Worm (Caenorhabditis elegans) whole organism, L2 larva: ENCODE measurements around the gene Y51H7C.12.
"Not testable (repeated sequence)": the region's sequence is repeated elsewhere in the genome, so short reads cannot be mapped to it uniquely, and the experiment has no call there.

Experiments
- C34F6.9 ChIP-seq: fragments of 150-350 bp; optimal IDR thresholded peaks from 2 replicates; lab custom pipeline; 2014; ENCODE audit warnings: missing biosample characterization, missing genetic modification characterization
- Y55F3AM.14 ChIP-seq: fragments of 200-800 bp; sonication (Bioruptor generic); optimal IDR thresholded peaks from 2 replicates; lab custom pipeline; 2018; ENCODE audit warnings: mild to moderate bottlenecking, missing genetic modification characterization, missing compliant biosample characterization
- ZK546.5 ChIP-seq: sonication (generic microtip); optimal IDR thresholded peaks from 2 replicates; lab custom pipeline; 2017; ENCODE audit warnings: missing biosample characterization, missing genetic modification characterization
- alr-1 ChIP-seq: fragments of 150-350 bp; optimal IDR thresholded peaks from 2 replicates; lab custom pipeline; 2014; ENCODE audit warnings: missing biosample characterization, missing genetic modification characterization
- aly-2 ChIP-seq: fragments of 150-350 bp; optimal IDR thresholded peaks from 2 replicates; lab custom pipeline; 2014; ENCODE audit warnings: missing biosample characterization, missing genetic modification characterization
- blmp-1 ChIP-seq: sonication (generic microtip); optimal IDR thresholded peaks from 2 replicates; lab custom pipeline; 2017; ENCODE audit warnings: missing genetic modification characterization, mild to moderate bottlenecking, missing compliant biosample characterization, antibody characterized with exemption, moderate library complexity; ENCODE audit not compliant: insufficient read depth
- ceh-16 ChIP-seq: fragments of 150-350 bp; optimal IDR thresholded peaks from 2 replicates; lab custom pipeline; 2014; ENCODE audit warnings: missing biosample characterization, missing genetic modification characterization
- ceh-82 ChIP-seq: fragments of 150-350 bp; optimal IDR thresholded peaks from 2 replicates; lab custom pipeline; 2014; ENCODE audit warnings: missing biosample characterization, missing genetic modification characterization
- egl-27 ChIP-seq: sonication (generic microtip); optimal IDR thresholded peaks from 3 replicates; lab custom pipeline; 2017; ENCODE audit warnings: missing biosample characterization, missing genetic modification reagents, missing genetic modification characterization
- elt-1 ChIP-seq: fragments of 150-350 bp; optimal IDR thresholded peaks from 2 replicates; lab custom pipeline; 2014; ENCODE audit warnings: missing biosample characterization, missing genetic modification characterization
- gmeb-1 ChIP-seq: fragments of 150-350 bp; optimal IDR thresholded peaks from 2 replicates; lab custom pipeline; 2014; ENCODE audit warnings: missing biosample characterization, missing genetic modification characterization
- lin-13 ChIP-seq: fragments of 150-350 bp; optimal IDR thresholded peaks from 2 replicates; lab custom pipeline; 2014; ENCODE audit warnings: missing biosample characterization, missing genetic modification reagents, missing genetic modification characterization
- lin-39 ChIP-seq: fragments of 150-350 bp; optimal IDR thresholded peaks from 2 replicates; lab custom pipeline; 2014; ENCODE audit warnings: missing biosample characterization, missing genetic modification reagents, missing genetic modification characterization
- lsy-2 ChIP-seq, 2 experiments: fragments of 150-350 bp in 1 of 2; sonication (generic microtip) in 1 of 2; optimal IDR thresholded peaks; 2 replicates each; lab custom pipeline; 2014 to 2017; ENCODE audit warnings: missing biosample characterization in 2 of 2, missing genetic modification characterization in 2 of 2
- mab-5 ChIP-seq: fragments of 150-350 bp; optimal IDR thresholded peaks from 2 replicates; lab custom pipeline; 2014; ENCODE audit warnings: missing biosample characterization, missing genetic modification characterization
- nhr-10 ChIP-seq: sonication (generic microtip); optimal IDR thresholded peaks from 2 replicates; lab custom pipeline; 2017; ENCODE audit warnings: missing biosample characterization, missing genetic modification characterization
- nhr-11 ChIP-seq: fragments of 150-350 bp; optimal IDR thresholded peaks from 2 replicates; lab custom pipeline; 2014; ENCODE audit warnings: missing biosample characterization, missing genetic modification characterization
- nhr-129 ChIP-seq: fragments of 150-350 bp; optimal IDR thresholded peaks from 2 replicates; lab custom pipeline; 2014; ENCODE audit warnings: missing biosample characterization, missing genetic modification characterization
- nhr-21 ChIP-seq: fragments of 150-350 bp; optimal IDR thresholded peaks from 2 replicates; lab custom pipeline; 2014; ENCODE audit warnings: missing biosample characterization, missing genetic modification characterization
- nhr-237 ChIP-seq: fragments of 150-350 bp; optimal IDR thresholded peaks from 2 replicates; lab custom pipeline; 2014; ENCODE audit warnings: missing biosample characterization, missing genetic modification characterization
- nhr-77 ChIP-seq: fragments of 150-350 bp; optimal IDR thresholded peaks from 2 replicates; lab custom pipeline; 2014; ENCODE audit warnings: missing biosample characterization, missing genetic modification characterization
- sem-4 ChIP-seq: fragments of 150-350 bp; optimal IDR thresholded peaks from 2 replicates; lab custom pipeline; 2014; ENCODE audit warnings: missing biosample characterization, missing genetic modification reagents, missing genetic modification characterization
- skn-1 ChIP-seq: sonication (generic microtip); optimal IDR thresholded peaks from 2 replicates; lab custom pipeline; 2017; ENCODE audit warnings: missing biosample characterization, missing genetic modification characterization
- sma-3 ChIP-seq: sonication (generic microtip); optimal IDR thresholded peaks from 2 replicates; lab custom pipeline; 2016; ENCODE audit warnings: missing genetic modification reagents, missing genetic modification characterization, missing compliant biosample characterization
- sma-9 ChIP-seq, 2 experiments: fragments of 150-350 bp in 1 of 2; sonication (generic microtip) in 1 of 2; optimal IDR thresholded peaks; 2 replicates each; lab custom pipeline; 2014 to 2016; ENCODE audit warnings: missing genetic modification characterization in 2 of 2, mild to moderate bottlenecking in 1 of 2, missing biosample characterization in 1 of 2, missing compliant biosample characterization in 1 of 2, missing genetic modification reagents in 1 of 2, moderate library complexity in 1 of 2
- snpc-4 ChIP-seq: fragments of 150-350 bp; optimal IDR thresholded peaks from 2 replicates; lab custom pipeline; 2014; ENCODE audit warnings: missing biosample characterization, missing genetic modification characterization
- unc-62 ChIP-seq: fragments of 150-350 bp; optimal IDR thresholded peaks from 2 replicates; lab custom pipeline; 2014; ENCODE audit warnings: missing biosample characterization, missing genetic modification reagents, missing genetic modification characterization
- zag-1 ChIP-seq: fragments of 150-350 bp; optimal IDR thresholded peaks from 2 replicates; lab custom pipeline; 2014; ENCODE audit warnings: missing biosample characterization, missing genetic modification characterization
- ztf-1 ChIP-seq: fragments of 200-800 bp; sonication (Bioruptor generic); conservative IDR thresholded peaks from 2 replicates; pipeline ENCODE4 v1.3.6; 2022; ENCODE audit warnings: missing genetic modification characterization, missing compliant biosample characterization
- ztf-11 ChIP-seq: sonication (generic microtip); optimal IDR thresholded peaks from 2 replicates; lab custom pipeline; 2017; ENCODE audit warnings: missing biosample characterization, missing genetic modification characterization
- ztf-4 ChIP-seq: fragments of 150-350 bp; optimal IDR thresholded peaks from 2 replicates; lab custom pipeline; 2014; ENCODE audit warnings: missing biosample characterization, missing genetic modification characterization

The Y51H7C.12 gene

DNA sequence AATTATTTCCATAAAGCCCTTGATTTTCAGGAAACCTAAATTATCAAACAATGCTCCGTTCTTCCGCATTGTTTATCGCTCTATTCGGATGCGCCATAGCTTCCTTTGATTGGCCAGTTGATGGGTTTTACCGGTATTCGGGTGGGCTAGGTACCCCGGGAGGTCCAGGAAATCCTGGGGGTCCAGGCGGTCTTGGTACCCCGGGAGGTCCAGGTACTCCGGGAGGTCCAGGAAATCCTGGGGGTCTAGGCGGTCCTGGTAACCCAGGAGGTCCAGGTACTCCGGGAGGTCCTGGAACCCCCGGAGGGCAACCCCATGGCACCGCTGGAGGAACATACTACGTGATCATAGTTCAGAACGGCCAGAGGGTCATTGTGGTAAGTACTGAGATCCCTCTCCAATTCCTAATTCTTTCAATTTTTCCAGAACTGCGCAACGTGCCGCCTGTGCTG lies 24.0 kb upstream of the Y51H7C.12 start, which contains the start of gene H17B01.2:
Gene H17B01.2 (plus strand): TSS at position 51 of the 452 bp plus-strand sequence.
- no peak for TF ChIP-seq blmp-1 (tag; lab: Kevin White, UChicago)
- no peak for TF ChIP-seq gmeb-1 (tag; lab: Kevin White, UChicago)
- TF ChIP-seq Y55F3AM.14 (GFP tag; lab: Kevin White, UChicago): no peak
- TF ChIP-seq unc-62: no peak
- no peak for TF ChIP-seq snpc-4 (tag; lab: Kevin White, UChicago)
- TF ChIP-seq sem-4: no peak
- no peak for TF ChIP-seq ztf-11 (tag; lab: Kevin White, UChicago)
- TF ChIP-seq ztf-1 (GFP tag; lab: Robert Waterston, UW): no peak
- no peak for TF ChIP-seq ceh-16 (tag; lab: Kevin White, UChicago)
- TF ChIP-seq C34F6.9: no peak
- TF ChIP-seq skn-1 (tag; lab: Kevin White, UChicago): no peak
- TF ChIP-seq ceh-82 (tag; lab: Kevin White, UChicago): no peak
- no peak for TF ChIP-seq aly-2 (tag; lab: Kevin White, UChicago)
- no peak for TF ChIP-seq lsy-2 (tag; optimal IDR thresholded peaks at IDR 0.05; lab: Kevin White, UChicago)
- no peak for TF ChIP-seq nhr-10 (tag; lab: Kevin White, UChicago)

DNA sequence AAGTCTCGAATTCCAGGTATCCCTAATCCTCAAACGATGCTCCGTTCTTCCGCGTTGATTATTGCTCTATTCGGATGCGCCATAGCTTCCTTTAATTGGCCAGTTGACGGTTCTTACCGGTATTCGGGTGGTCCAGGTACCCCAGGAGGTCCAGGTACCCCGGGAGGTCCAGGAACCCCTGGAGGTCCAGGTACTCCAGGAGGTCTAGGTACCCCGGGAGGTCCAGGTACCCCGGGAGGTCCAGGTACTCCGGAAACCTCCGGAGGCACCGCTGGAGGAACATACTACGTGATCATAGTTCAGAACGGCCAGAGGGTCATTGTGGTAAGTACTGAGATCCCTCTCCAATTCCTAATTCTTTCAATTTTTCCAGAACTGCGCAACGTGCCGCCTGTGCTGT lies 21.2 kb upstream of the Y51H7C.12 start, which contains the start of gene Y51H7C.1:
Gene Y51H7C.1 (plus strand): TSS at position 17 of the 400 bp plus-strand sequence.
- TF ChIP-seq ceh-16 (tag; lab: Kevin White, UChicago); mab-5; blmp-1 (tag; lab: Kevin White, UChicago): not testable (repeated sequence)

DNA sequence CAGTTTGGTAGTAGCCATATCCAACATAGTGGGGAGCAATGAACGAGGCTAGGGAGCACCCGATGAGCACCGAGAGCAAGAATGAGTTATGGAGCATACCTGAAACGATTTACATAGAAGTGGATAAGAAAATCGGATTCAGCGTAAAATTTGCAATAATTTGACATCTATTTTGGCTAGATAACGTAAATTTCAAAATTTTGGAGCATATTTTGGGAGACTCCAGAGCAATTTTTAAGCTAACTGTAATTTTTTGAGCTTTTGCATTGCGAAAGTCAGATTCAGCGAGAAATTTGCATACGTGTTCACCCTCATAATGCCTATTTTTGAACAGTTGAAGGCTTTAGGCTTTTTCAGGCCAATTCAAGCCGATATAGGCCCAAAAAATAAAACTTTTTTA lies 19.9 kb upstream of the Y51H7C.12 start, which contains the start of gene Y51H7C.13:
Gene Y51H7C.13 (minus strand): TSS at position 101 of the 400 bp plus-strand sequence.
- TF ChIP-seq elt-1 (tag; lab: Kevin White, UChicago) (no peak), ztf-11 (tag; lab: Kevin White, UChicago) (no peak), ceh-16 (tag; lab: Kevin White, UChicago) (no peak), sem-4 (no peak)

DNA sequence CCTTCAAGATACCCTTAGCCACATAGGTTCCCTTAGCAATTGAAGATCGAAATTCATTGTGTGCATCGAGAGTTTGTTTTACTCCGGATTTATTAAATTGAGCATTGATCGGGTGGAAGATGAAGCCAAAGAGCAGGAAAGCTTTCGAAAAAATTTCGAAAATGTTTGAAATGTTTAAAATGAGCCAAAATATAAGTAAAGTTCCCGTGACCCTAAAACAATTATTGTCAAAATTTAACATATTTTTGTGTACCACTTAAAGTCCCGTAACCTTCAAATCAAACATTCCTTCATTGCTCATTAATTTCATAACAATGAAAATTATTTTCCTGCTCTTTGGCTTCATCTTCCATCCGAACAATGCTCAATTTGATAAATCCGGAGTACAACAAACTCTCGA lies 1.6 kb downstream of the Y51H7C.12 start, which contains the start of gene scl-17:
Gene scl-17 (plus strand): TSS at position 301 of the 400 bp plus-strand sequence.
- TF ChIP-seq nhr-11 (no peak), lin-13 (GFP tag; lab: Kevin White, UChicago) (no peak), unc-62 (no peak), ceh-82 (tag; lab: Kevin White, UChicago) (no peak), ZK546.5 (tag; lab: Kevin White, UChicago) (no peak), skn-1 (tag; lab: Kevin White, UChicago) (no peak), nhr-237 (no peak), sma-3 (no peak), snpc-4 (tag; lab: Kevin White, UChicago) (no peak), ztf-1 (GFP tag; lab: Robert Waterston, UW) (no peak), zag-1 (tag; lab: Kevin White, UChicago) (no peak)

DNA sequence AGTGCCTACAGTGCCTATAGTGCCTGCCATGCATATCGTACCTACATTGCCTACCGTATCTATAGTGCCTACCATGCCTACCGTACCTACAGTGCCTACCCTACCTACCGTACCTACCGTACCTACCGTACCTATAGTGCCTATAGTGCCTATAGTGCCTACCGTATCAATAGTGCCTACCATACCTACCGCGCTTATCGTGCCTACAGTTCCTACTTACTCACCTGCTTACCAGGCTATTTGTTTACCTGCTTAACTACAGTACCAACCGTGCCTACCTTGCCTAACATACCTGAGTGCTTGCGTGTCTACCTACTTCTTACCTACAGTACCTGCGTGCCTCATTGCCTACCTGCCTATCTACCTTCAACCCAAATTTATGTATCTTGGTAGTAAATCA lies 5.1 kb downstream of the Y51H7C.12 start:
- no peak for TF ChIP-seq ztf-1 (GFP tag; lab: Robert Waterston, UW)
- TF ChIP-seq alr-1 (tag; lab: Kevin White, UChicago): no peak
- TF ChIP-seq nhr-129 (tag; lab: Kevin White, UChicago): no peak
- TF ChIP-seq nhr-21 (tag; lab: Kevin White, UChicago): no peak
- TF ChIP-seq sma-9 (GFP tag; optimal IDR thresholded peaks at IDR 0.05; lab: Kevin White, UChicago): no peak
- no peak for TF ChIP-seq sma-9 (tag; optimal IDR thresholded peaks at IDR 0.05; lab: Kevin White, UChicago)
- no peak for TF ChIP-seq egl-27 (tag; lab: Kevin White, UChicago)
- no peak for TF ChIP-seq lin-39
- TF ChIP-seq nhr-77 (tag; lab: Kevin White, UChicago): no peak
- TF ChIP-seq, all 48 proteins: peak for 0

DNA sequence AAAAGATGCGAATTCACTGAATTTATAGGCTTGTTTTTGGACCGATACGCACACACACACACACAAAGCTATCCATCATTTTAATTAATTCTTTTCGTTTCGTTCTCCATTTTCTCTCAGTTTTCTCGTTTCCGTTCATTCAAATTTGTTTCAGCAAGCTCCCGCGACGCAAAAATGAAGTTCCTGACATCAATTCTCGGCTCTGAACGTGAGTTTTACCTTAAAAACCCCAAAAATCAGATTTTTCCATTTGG lies 8.3 kb downstream of the Y51H7C.12 start, which contains the start of gene Y51H7C.3:
Gene Y51H7C.3 (plus strand): TSS at position 155 of the 254 bp plus-strand sequence.
- TF ChIP-seq ztf-4 (tag; lab: Kevin White, UChicago) (no peak), ZK546.5 (tag; lab: Kevin White, UChicago) (no peak), lsy-2 (tag; optimal IDR thresholded peaks at IDR 0.05; lab: Kevin White, UChicago) (no peak), ztf-1 (GFP tag; lab: Robert Waterston, UW) (no peak), sma-9 (GFP tag; optimal IDR thresholded peaks at IDR 0.05; lab: Kevin White, UChicago) (no peak), sma-9 (tag; optimal IDR thresholded peaks at IDR 0.05; lab: Kevin White, UChicago) (no peak)
